Worm (Caenorhabditis elegans): ENCODE results near the gene srh-23.

Gene srh-23

ce11 chrV:4922024-4922423, 1.1 kb downstream of the srh-23 start, which contains the start of gene srh-22:
Gene srh-22, plus strand, starts transcription at chrV:4922324.
- TF ChIP-seq pbrm-1 (GFP tag; IDR thresholded peaks at IDR 0.05) (no peak), F57C9.4 (tag; optimal IDR thresholded peaks at IDR 0.05) (no peak), nhr-120 (GFP tag; IDR thresholded peaks at IDR 0.05) (no peak)

ce11 chrV:4924618-4925017, 3.7 kb downstream of the srh-23 start, which contains the start of gene srh-20:
Gene srh-20, plus strand, starts transcription at chrV:4924918.
- TF ChIP-seq hmg-1.2 (GFP tag; IDR thresholded peaks at IDR 0.05) (no peak), rec-8 (tag; optimal IDR thresholded peaks at IDR 0.05) (no peak), unc-62 (GFP tag; optimal IDR thresholded peaks at IDR 0.05) (no peak), ceh-40 (GFP tag; IDR thresholded peaks at IDR 0.05) (no peak), lin-35 (GFP tag; optimal IDR thresholded peaks at IDR 0.05) (no peak), B0035.1 (tag; optimal IDR thresholded peaks at IDR 0.05) (no peak), ceh-27 (GFP tag; optimal IDR thresholded peaks at IDR 0.05) (no peak), zfh-2 (GFP tag; conservative IDR thresholded peaks at IDR 0.05) (no peak), madf-10 (tag; optimal IDR thresholded peaks at IDR 0.05) (no peak), aptf-3 (GFP tag; IDR thresholded peaks at IDR 0.05) (no peak), ceh-79 (tag; optimal IDR thresholded peaks at IDR 0.05) (no peak), K11D2.4 (GFP tag; IDR thresholded peaks at IDR 0.05) (no peak), ztf-25 (GFP tag; IDR thresholded peaks at IDR 0.05) (no peak), D2030.7 (GFP tag; IDR thresholded peaks at IDR 0.05) (no peak), lsl-1 (GFP tag; optimal IDR thresholded peaks at IDR 0.05) (no peak), F22D6.2 (tag; optimal IDR thresholded peaks at IDR 0.05) (no peak), repo-1 (tag; optimal IDR thresholded peaks at IDR 0.05) (no peak), ZK185.1 (tag; optimal IDR thresholded peaks at IDR 0.05; ENCODE audit: poor library complexity, severe bottlenecking) (no peak), hlh-12 (tag; optimal IDR thresholded peaks at IDR 0.05) (no peak)

- TF ChIP-seq dpff-1 (tag; optimal IDR thresholded peaks at IDR 0.05): no peak
- TF ChIP-seq sea-2 (GFP tag; IDR thresholded peaks at IDR 0.05): no peak
- TF ChIP-seq T26A5.8 (tag; optimal IDR thresholded peaks at IDR 0.05): no peak
- no peak for TF ChIP-seq die-1 (tag; optimal IDR thresholded peaks at IDR 0.05)
- TF ChIP-seq K11D2.4 (GFP tag; IDR thresholded peaks at IDR 0.05): no peak
- no peak for TF ChIP-seq F33H1.4 (GFP tag; IDR thresholded peaks at IDR 0.05)
- TF ChIP-seq mcd-1 (GFP tag; IDR thresholded peaks at IDR 0.05): no peak
- no peak for TF ChIP-seq B0261.1 (tag; optimal IDR thresholded peaks at IDR 0.05)
- TF ChIP-seq C17E4.6 (GFP tag; IDR thresholded peaks at IDR 0.05): no peak
- TF ChIP-seq hmg-20 (GFP tag; IDR thresholded peaks at IDR 0.05): no peak
- TF ChIP-seq mel-28 (tag; optimal IDR thresholded peaks at IDR 0.05; ENCODE audit: borderline replicate concordance): no peak
- no peak for TF ChIP-seq K12H6.12 (tag; optimal IDR thresholded peaks at IDR 0.05)
- no peak for TF ChIP-seq F10E7.11 (tag; optimal IDR thresholded peaks at IDR 0.05)
- TF ChIP-seq ZK185.1 (tag; optimal IDR thresholded peaks at IDR 0.05; ENCODE audit: poor library complexity, severe bottlenecking): no peak
- TF ChIP-seq F55B11.4 (tag; optimal IDR thresholded peaks at IDR 0.05; ENCODE audit: borderline replicate concordance, insufficient read depth): no peak
- TF ChIP-seq ztf-25 (GFP tag; IDR thresholded peaks at IDR 0.05): no peak
Observed at ce11 chrV:4926371-4926770, 5.5 kb downstream of the srh-23 start, which contains the start of gene srh-21. Gene srh-21, plus strand, starts transcription at chrV:4926671.

- TF ChIP-seq rec-8 (tag; optimal IDR thresholded peaks at IDR 0.05) (no peak), akir-1 (GFP tag; optimal IDR thresholded peaks at IDR 0.05) (no peak), let-526 (GFP tag; IDR thresholded peaks at IDR 0.05) (no peak), Y79H2A.3 (GFP tag; conservative IDR thresholded peaks at IDR 0.05) (no peak), cebp-1 (GFP tag; IDR thresholded peaks at IDR 0.05) (no peak), cebp-1 (tag; optimal IDR thresholded peaks at IDR 0.05) (no peak), ztf-28 (GFP tag; IDR thresholded peaks at IDR 0.05) (no peak), ztf-25 (GFP tag; IDR thresholded peaks at IDR 0.05) (no peak), ztf-6 (GFP tag; IDR thresholded peaks at IDR 0.05) (no peak), F57C9.4 (tag; optimal IDR thresholded peaks at IDR 0.05) (no peak), xnd-1 (tag; optimal IDR thresholded peaks at IDR 0.05) (no peak), hmg-20 (GFP tag; IDR thresholded peaks at IDR 0.05) (no peak), hmg-1.2 (GFP tag; IDR thresholded peaks at IDR 0.05) (no peak), mxl-1 (tag; optimal IDR thresholded peaks at IDR 0.05) (no peak)
Observed at ce11 chrV:4929842-4930241, 8.9 kb downstream of the srh-23 start, which contains the start of gene str-205. Gene str-205, minus strand, starts transcription at chrV:4929942.
